Worm (Caenorhabditis elegans) whole organism, midembryonic: ENCODE results near the gene Y43F8B.22.

ENCODE experiments used
- klf-2 ChIP-seq: fragments of 200-800 bp; sonication (Bioruptor generic); conservative IDR thresholded peaks from 2 replicates; pipeline ENCODE4 v1.3.6; 2022; ENCODE audit warnings: missing genetic modification reagents, missing genetic modification characterization, missing compliant biosample characterization
- ref-1 ChIP-seq: fragments of 200-800 bp; sonication (Bioruptor generic); conservative IDR thresholded peaks from 2 replicates; pipeline ENCODE4 v1.3.6; 2022; ENCODE audit warnings: missing genetic modification reagents, missing genetic modification characterization, missing compliant biosample characterization

DNA sequence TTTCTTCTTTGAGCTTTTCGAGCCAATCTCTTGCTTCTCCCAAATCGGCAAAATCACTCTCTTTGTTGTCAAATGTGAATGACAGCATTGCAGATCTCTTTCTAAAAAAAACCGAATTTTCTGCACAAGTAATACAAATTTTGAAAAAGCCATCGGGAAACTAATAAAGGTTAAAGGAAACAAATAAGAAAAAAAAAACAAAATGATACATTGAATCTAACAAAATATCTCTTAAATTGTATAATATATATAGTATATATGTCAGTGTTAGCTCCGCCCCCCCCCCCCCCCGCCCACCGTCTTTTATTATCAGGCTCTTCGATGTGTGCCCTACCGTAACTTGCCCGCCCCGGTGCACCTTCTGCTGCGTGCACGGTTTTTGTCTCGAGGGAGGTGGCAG, 49.7 kb upstream of the Y43F8B.22 start, which contains the start of gene C25F9.11:
- TF ChIP-seq klf-2 (GFP tag; lab: Robert Waterston, UW) (no peak), ref-1 (GFP tag; lab: Robert Waterston, UW) (no peak)
